Worm (Caenorhabditis elegans) whole organism, early embryonic: Measurements from ENCODE around the gene str-101.
"Not testable (repeated sequence)": the region's sequence is repeated elsewhere in the genome, so short reads cannot be mapped to it uniquely, and the experiment has no call there.

Source experiments
- B0310.2 ChIP-seq: sonication (generic microtip); optimal IDR thresholded peaks from 2 replicates; lab custom pipeline; 2016; ENCODE audit warnings: mild to moderate bottlenecking, missing genetic modification characterization, missing compliant biosample characterization
- aly-1 ChIP-seq: sonication (generic microtip); optimal IDR thresholded peaks from 2 replicates; lab custom pipeline; 2016; ENCODE audit warnings: missing genetic modification characterization, missing compliant biosample characterization
- ama-1 ChIP-seq: fragments of 150-350 bp; optimal IDR thresholded peaks from 2 replicates; lab custom pipeline; 2014
- ceh-13 ChIP-seq: fragments of 200-800 bp; sonication (Bioruptor generic); optimal IDR thresholded peaks from 2 replicates; lab custom pipeline; 2018; ENCODE audit warnings: mild to moderate bottlenecking, missing genetic modification characterization, missing compliant biosample characterization
- flt-1 ChIP-seq: fragments of 200-800 bp; sonication (Bioruptor generic); IDR thresholded peaks from 2 replicates; pipeline ENCODE4 v1.3.6; 2022; ENCODE audit warnings: missing genetic modification characterization, missing compliant biosample characterization
- hmg-4 ChIP-seq: fragments of 200-800 bp; sonication (Bioruptor generic); optimal IDR thresholded peaks from 2 replicates; lab custom pipeline; 2018; ENCODE audit warnings: mild to moderate bottlenecking, missing genetic modification characterization, missing compliant biosample characterization
- hnd-1 ChIP-seq: sonication (generic microtip); optimal IDR thresholded peaks from 2 replicates; lab custom pipeline; 2016; ENCODE audit warnings: missing genetic modification characterization, missing compliant biosample characterization
- scrt-1 ChIP-seq: fragments of 200-800 bp; sonication (Bioruptor generic); IDR thresholded peaks from 2 replicates; pipeline ENCODE4 v1.3.6; 2022; ENCODE audit warnings: missing genetic modification characterization, missing compliant biosample characterization
- tra-4 ChIP-seq: sonication (generic microtip); optimal IDR thresholded peaks from 2 replicates; lab custom pipeline; 2017; ENCODE audit warnings: missing genetic modification characterization, missing compliant biosample characterization

- TF ChIP-seq hnd-1 (tag; lab: Kevin White, UChicago); flt-1 (GFP tag; lab: Robert Waterston, UW); ama-1; B0310.2 (tag; lab: Kevin White, UChicago); scrt-1 (GFP tag; lab: Robert Waterston, UW); tra-4 (tag; lab: Kevin White, UChicago); hmg-4; ceh-13; aly-1 (tag; lab: Kevin White, UChicago): not testable (repeated sequence)
Measured at ce11 chrV:15752941-15753340, 41.1 kb upstream of the str-101 start, which contains the start of gene str-5.
